Fruit fly (Drosophila melanogaster): ENCODE data around the gene CG10098.

DNA sequence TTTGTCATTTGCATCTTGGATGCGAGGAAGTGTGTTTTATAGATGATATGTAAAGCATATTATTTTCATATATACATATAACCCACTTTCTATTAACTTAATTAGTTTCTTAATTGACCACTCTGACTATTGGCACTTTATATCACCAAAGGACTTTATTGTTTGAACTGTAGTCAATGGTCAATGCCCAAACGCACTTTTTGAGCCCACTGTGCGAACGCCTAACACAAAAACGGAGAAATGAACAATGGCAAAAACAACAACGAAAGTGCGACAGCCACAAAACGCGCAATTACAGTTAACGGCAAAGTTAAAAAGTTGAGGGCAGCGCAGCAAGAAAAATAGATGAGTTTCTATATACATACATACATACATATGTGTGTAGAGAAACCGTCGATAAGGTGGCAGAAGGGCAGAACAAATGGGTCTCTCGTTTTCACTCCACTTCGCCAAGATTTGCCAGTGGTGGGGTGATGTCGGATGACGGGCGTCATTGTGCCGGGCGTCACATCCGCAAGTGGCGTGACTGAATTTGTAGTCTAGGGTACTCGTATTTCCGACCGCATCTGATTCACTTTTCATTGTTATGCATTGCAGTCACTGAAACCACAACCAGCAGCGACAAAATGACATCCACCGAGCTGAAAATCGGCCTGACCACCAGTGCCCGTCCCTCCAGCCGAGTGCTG, 47.9 kb upstream of the CG10098 start:
- no peak for TF ChIP-seq psq (optimal IDR thresholded peaks at IDR 0.05)
- no peak for TF ChIP-seq h (optimal IDR thresholded peaks at IDR 0.05)
- no peak for TF ChIP-seq ttk (optimal IDR thresholded peaks at IDR 0.05)
- TF ChIP-seq Sin3A (optimal IDR thresholded peaks at IDR 0.05) = no peak

Measured in Kc167 (cell line).